Worm (Caenorhabditis elegans): ENCODE results near the gene srbc-68.

- no peak for TF ChIP-seq nhr-80 (tag; optimal IDR thresholded peaks at IDR 0.05)
- no peak for TF ChIP-seq xnd-1 (tag; optimal IDR thresholded peaks at IDR 0.05)
- TF ChIP-seq nfyb-1 (GFP tag; IDR thresholded peaks at IDR 0.05) = no peak
- no peak for TF ChIP-seq lin-54 (GFP tag; optimal IDR thresholded peaks at IDR 0.05)
- TF ChIP-seq dpl-1 (GFP tag; optimal IDR thresholded peaks at IDR 0.05) = no peak
These were observed 44.4 kb downstream of the srbc-68 start, which contains the start of the genes C07G3.8 and C07G3.10 for ce11 chrV:3502038-3502437.
